Worm (Caenorhabditis elegans): ENCODE measurements around the gene ecps-1.

DNA sequence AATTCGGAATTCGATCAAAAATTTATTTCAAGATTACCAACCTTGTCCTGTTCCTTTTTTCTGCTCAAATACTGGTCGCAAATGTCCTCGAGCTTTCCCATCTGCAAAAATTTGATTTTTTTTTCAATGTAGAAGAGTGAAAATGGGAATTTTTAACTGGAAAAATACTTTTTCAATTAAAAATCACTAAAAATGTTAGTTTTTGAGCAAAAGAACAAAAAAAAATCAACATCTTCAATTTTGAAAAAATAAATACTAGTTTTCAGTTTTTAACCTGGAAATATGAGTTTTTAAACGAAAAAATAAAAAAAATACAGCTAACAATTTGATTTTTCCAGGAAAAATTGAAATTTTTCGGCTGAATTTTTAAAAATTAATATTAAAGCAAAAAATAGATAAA is 32.5 kb downstream of the ecps-1 start, which contains the start of gene prp-3:
- TF ChIP-seq nhr-28 (tag; optimal IDR thresholded peaks at IDR 0.05) (no peak), lin-13 (tag; optimal IDR thresholded peaks at IDR 0.05) (no peak), nhr-12 (tag; optimal IDR thresholded peaks at IDR 0.05) (no peak), elt-1 (tag; optimal IDR thresholded peaks at IDR 0.05; ENCODE audit: borderline replicate concordance, insufficient read depth) (no peak), sem-2 (GFP tag; optimal IDR thresholded peaks at IDR 0.05) (no peak), nhr-237 (tag; optimal IDR thresholded peaks at IDR 0.05) (no peak), nhr-2 (tag; optimal IDR thresholded peaks at IDR 0.05) (no peak)
